Fruit fly (Drosophila melanogaster): ENCODE results near the gene CG11857.

CG11857 gene

dm6 chr3R:25249145-25250141 lies 9.3 kb upstream of the CG11857 start, which contains the start of gene Nup358:
Gene Nup358, plus strand, starts transcription at chr3R:25249348.
- no peak for TF ChIP-seq GATAd (GFP tag; optimal IDR thresholded peaks at IDR 0.05)
- no peak for TF ChIP-seq Rel (GFP tag; optimal IDR thresholded peaks at IDR 0.05)
- peak; percentile 18 for TF ChIP-seq Rel (tag; optimal IDR thresholded peaks at IDR 0.05)
- TF ChIP-seq Sp1 (GFP tag; optimal IDR thresholded peaks at IDR 0.05) = peak; percentile 5

- no peak for TF ChIP-seq dsf (GFP tag; optimal IDR thresholded peaks at IDR 0.05; ENCODE audit: borderline replicate concordance)
- no peak for TF ChIP-seq Dif (GFP tag; optimal IDR thresholded peaks at IDR 0.05; ENCODE audit: partially characterized antibody)
- no peak for TF ChIP-seq h (GFP tag; optimal IDR thresholded peaks at IDR 0.05)
- no peak for TF ChIP-seq br (GFP tag; optimal IDR thresholded peaks at IDR 0.05)
- TF ChIP-seq Rel (GFP tag; optimal IDR thresholded peaks at IDR 0.05) = no peak
- no peak for TF ChIP-seq Rel (tag; optimal IDR thresholded peaks at IDR 0.05)
- TF ChIP-seq pan (optimal IDR thresholded peaks at IDR 0.05) = no peak
- no peak for TF ChIP-seq CG9705 (GFP tag; optimal IDR thresholded peaks at IDR 0.05)
- TF ChIP-seq tai (GFP tag; optimal IDR thresholded peaks at IDR 0.05) = no peak
Observed at dm6 chr3R:25260670-25261069, 2.0 kb downstream of the CG11857 start.

DNA sequence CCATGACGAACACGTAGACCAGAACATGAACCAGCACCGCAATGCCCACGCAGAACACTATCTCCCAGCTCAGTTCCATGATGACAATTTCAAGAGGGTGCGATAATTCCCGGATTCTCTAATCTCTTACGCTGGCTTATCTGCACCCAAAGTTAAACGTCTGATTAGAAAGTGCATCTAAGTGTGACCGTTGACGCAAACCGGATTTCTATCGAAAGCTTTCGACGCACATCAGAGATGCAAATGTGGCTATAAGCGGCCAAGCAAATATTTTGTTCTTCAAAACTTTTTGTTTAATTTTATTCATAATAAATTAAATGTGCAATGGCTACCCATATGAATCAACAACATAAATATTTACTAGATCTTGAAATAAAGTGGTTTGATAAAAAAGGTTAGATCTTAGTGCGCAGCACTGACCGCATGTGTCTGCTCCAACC lies 3.6 kb downstream of the CG11857 start, which contains the start of the genes Kdsr and CG11858:
Kdsr (minus strand) TSS at position 177 of the 440 bp plus-strand sequence.
CG11858 (plus strand) TSS at position 420 of the 440 bp plus-strand sequence.
- TF ChIP-seq Dif (GFP tag; optimal IDR thresholded peaks at IDR 0.05; ENCODE audit: partially characterized antibody) (no peak), Rel (GFP tag; optimal IDR thresholded peaks at IDR 0.05) (no peak), Rel (tag; optimal IDR thresholded peaks at IDR 0.05) (peak; percentile 53), sage (GFP tag; optimal IDR thresholded peaks at IDR 0.05) (no peak), Hr78 (GFP tag; optimal IDR thresholded peaks at IDR 0.05) (no peak), CG9705 (GFP tag; optimal IDR thresholded peaks at IDR 0.05) (peak; percentile 72), jim (GFP tag; optimal IDR thresholded peaks at IDR 0.05) (no peak), CG32264 (GFP tag; optimal IDR thresholded peaks at IDR 0.05) (peak; percentile 36), N (GFP tag; optimal IDR thresholded peaks at IDR 0.05) (no peak), h (GFP tag; optimal IDR thresholded peaks at IDR 0.05) (peak; percentile 83), GATAd (GFP tag; optimal IDR thresholded peaks at IDR 0.05) (peak; percentile 57), lola (GFP tag; optimal IDR thresholded peaks at IDR 0.05) (no peak), Jra (GFP tag; optimal IDR thresholded peaks at IDR 0.05) (peak; percentile 62), psq (GFP tag; optimal IDR thresholded peaks at IDR 0.05) (peak; percentile 52), usp (GFP tag; optimal IDR thresholded peaks at IDR 0.05) (no peak), Vsx2 (GFP tag; optimal IDR thresholded peaks at IDR 0.05; ENCODE audit: partially characterized antibody) (no peak), foxo (GFP tag; optimal IDR thresholded peaks at IDR 0.05) (peak; percentile 25 to 79), sv (GFP tag; optimal IDR thresholded peaks at IDR 0.05) (peak; percentile 67), OdsH (GFP tag; optimal IDR thresholded peaks at IDR 0.05) (peak; percentile 55), Hnf4 (GFP tag; optimal IDR thresholded peaks at IDR 0.05) (no peak), dl (GFP tag; optimal IDR thresholded peaks at IDR 0.05; ENCODE audit: insufficient read depth in 1 of 2, partially characterized antibody in 2 of 2) (no peak), brk (GFP tag; optimal IDR thresholded peaks at IDR 0.05) (no peak), pan (optimal IDR thresholded peaks at IDR 0.05) (no peak), fru (GFP tag; optimal IDR thresholded peaks at IDR 0.05) (peak; percentile 75), tai (GFP tag; optimal IDR thresholded peaks at IDR 0.05) (no peak), dmrt93B (GFP tag; optimal IDR thresholded peaks at IDR 0.05) (no peak), br (GFP tag; optimal IDR thresholded peaks at IDR 0.05) (peak; percentile 72), Myc (optimal IDR thresholded peaks at IDR 0.05) (peak; percentile 99), rgr (GFP tag; optimal IDR thresholded peaks at IDR 0.05) (peak; percentile 71), Dfd (GFP tag; optimal IDR thresholded peaks at IDR 0.05) (no peak), dsf (GFP tag; optimal IDR thresholded peaks at IDR 0.05; ENCODE audit: borderline replicate concordance) (no peak), Mio (GFP tag; optimal IDR thresholded peaks at IDR 0.05) (no peak), Hr83 (GFP tag; optimal IDR thresholded peaks at IDR 0.05; ENCODE audit: poor library complexity, severe bottlenecking) (no peak), Abd-B (GFP tag; optimal IDR thresholded peaks at IDR 0.05) (no peak), Sp1 (GFP tag; optimal IDR thresholded peaks at IDR 0.05) (peak; percentile 74), ey (GFP tag; optimal IDR thresholded peaks at IDR 0.05) (peak; percentile 75), woc (GFP tag; optimal IDR thresholded peaks at IDR 0.05) (peak; percentile 93), CrebA (GFP tag; optimal IDR thresholded peaks at IDR 0.05; ENCODE audit: borderline replicate concordance) (no peak), HLH106 (tag; optimal IDR thresholded peaks at IDR 0.05) (peak; percentile 72)

Data from whole organism, wandering third instar larva.